Fruit fly (Drosophila melanogaster) whole organism, prepupa: ENCODE results near the gene raskol.

ENCODE experiments used
- CG10631 ChIP-seq: fragments of 200-800 bp; sonication (Bioruptor generic); optimal IDR thresholded peaks from 2 replicates; lab custom pipeline; 2016; ENCODE audit warnings: missing biosample characterization, missing genetic modification characterization
- CG11902 ChIP-seq: fragments of 200-800 bp; sonication (Bioruptor generic); optimal IDR thresholded peaks from 3 replicates; lab custom pipeline; 2016; ENCODE audit warnings: missing biosample characterization, missing genetic modification characterization
- CG15336 ChIP-seq: fragments of 200-800 bp; sonication (Bioruptor generic); IDR thresholded peaks from 2 replicates; pipeline ENCODE4 v1.3.6; 2022; ENCODE audit warnings: missing biosample characterization, missing genetic modification characterization
- CG16779 ChIP-seq: fragments of 200-800 bp; sonication (Bioruptor generic); optimal IDR thresholded peaks from 3 replicates; lab custom pipeline; 2017; ENCODE audit warnings: missing biosample characterization, mild to moderate bottlenecking, missing genetic modification characterization
- CG3032 ChIP-seq: fragments of 200-800 bp; optimal IDR thresholded peaks from 2 replicates; lab custom pipeline; 2019; ENCODE audit warnings: missing biosample characterization, mild to moderate bottlenecking, missing genetic modification characterization, moderate library complexity
- CG6792 ChIP-seq: fragments of 200-800 bp; sonication (Bioruptor generic); optimal IDR thresholded peaks from 3 replicates; lab custom pipeline; 2016; ENCODE audit warnings: missing biosample characterization, missing genetic modification characterization
- CG6808 ChIP-seq: fragments of 200-800 bp; sonication (Bioruptor generic); optimal IDR thresholded peaks from 3 replicates; lab custom pipeline; 2017; ENCODE audit warnings: missing biosample characterization, missing genetic modification characterization, mild to moderate bottlenecking, moderate library complexity, missing genetic modification reagents
- CG8319 ChIP-seq: fragments of 200-800 bp; sonication (Bioruptor generic); optimal IDR thresholded peaks from 3 replicates; lab custom pipeline; 2016; ENCODE audit warnings: missing biosample characterization, missing genetic modification characterization
- CG9139 ChIP-seq: fragments of 200-800 bp; sonication (Bioruptor generic); optimal IDR thresholded peaks from 3 replicates; lab custom pipeline; 2017; ENCODE audit warnings: missing biosample characterization, mild to moderate bottlenecking, missing genetic modification characterization
- Ets21C ChIP-seq: fragments of 200-800 bp; sonication (Bioruptor generic); optimal IDR thresholded peaks from 3 replicates; lab custom pipeline; 2016; ENCODE audit warnings: missing biosample characterization, missing genetic modification characterization
- Ets96B ChIP-seq: fragments of 200-800 bp; optimal IDR thresholded peaks from 2 replicates; lab custom pipeline; 2019; ENCODE audit warnings: missing biosample characterization, mild to moderate bottlenecking, missing genetic modification characterization, moderate library complexity
- Hr39 ChIP-seq: fragments of 200-800 bp; sonication (Bioruptor generic); optimal IDR thresholded peaks from 2 replicates; lab custom pipeline; 2016; ENCODE audit warnings: missing biosample characterization, missing genetic modification characterization
- dac ChIP-seq: fragments of 200-800 bp; sonication (Bioruptor generic); optimal IDR thresholded peaks from 2 replicates; lab custom pipeline; 2017; ENCODE audit warnings: missing biosample characterization, mild to moderate bottlenecking, missing genetic modification characterization
- eg ChIP-seq: fragments of 200-800 bp; sonication (Bioruptor generic); IDR thresholded peaks from 3 replicates; pipeline ENCODE4 v1.3.6; 2022; ENCODE audit warnings: missing biosample characterization, missing genetic modification characterization

DNA sequence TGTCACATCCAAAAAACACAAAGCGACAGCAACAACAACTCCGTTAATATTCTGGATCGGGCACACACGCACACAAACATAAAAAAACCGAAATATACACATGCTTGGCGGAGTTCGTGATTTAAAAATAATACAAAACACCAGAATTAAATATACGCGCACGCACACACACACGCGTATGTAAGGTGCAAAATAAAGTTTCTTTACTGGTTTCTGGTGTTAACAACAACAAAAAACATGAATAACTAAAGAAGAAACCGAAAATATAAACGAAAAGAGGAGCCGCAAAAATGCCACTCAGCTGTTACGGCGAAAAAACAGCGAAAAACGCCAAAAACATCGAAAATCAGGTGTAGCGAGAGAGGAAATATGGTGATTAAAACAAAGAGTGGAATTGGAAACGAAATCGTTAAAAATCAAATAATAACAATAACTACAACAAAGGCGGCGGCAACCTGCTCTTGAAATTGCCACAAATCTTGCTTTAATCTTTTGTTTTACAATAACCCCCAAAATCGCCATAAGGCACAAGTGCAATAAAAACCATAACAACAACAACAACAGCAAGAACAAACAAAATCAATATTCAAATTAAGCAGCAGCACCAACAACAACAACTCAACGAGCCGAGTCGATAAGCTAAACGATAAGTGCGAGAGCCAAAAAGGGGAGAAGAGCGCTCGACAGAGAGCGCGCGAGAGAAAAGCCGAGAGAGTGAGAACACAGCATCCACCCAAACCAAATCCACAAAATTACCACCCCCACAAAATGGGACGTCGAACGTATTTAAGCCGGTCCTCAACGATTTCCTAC lies 535 bp downstream of the raskol start:
- TF ChIP-seq CG6808 (no peak), dac (GFP tag; lab: Kevin White, UChicago) (no peak), Ets96B (tag; lab: Kevin White, UChicago) (no peak), eg (GFP tag; lab: Robert Waterston, UW) (no peak), CG3032 (tag; lab: Kevin White, UChicago) (no peak), CG6792 (no peak), CG10631 (GFP tag; lab: Kevin White, UChicago) (no peak), CG9139 (GFP tag; lab: Kevin White, UChicago) (no peak), CG11902 (no peak), Ets21C (GFP tag; lab: Kevin White, UChicago) (no peak), CG16779 (tag; lab: Kevin White, UChicago) (no peak), CG15336 (GFP tag; lab: Robert Waterston, UW) (no peak), CG8319 (no peak), Hr39 (GFP tag; lab: Kevin White, UChicago) (no peak)
